Worm (Caenorhabditis elegans) whole organism, L1 larva: ENCODE data around the gene hlh-32.

Experiments
- C04F5.9 ChIP-seq: sonication (generic microtip); optimal IDR thresholded peaks from 2 replicates; lab custom pipeline; 2016; ENCODE audit warnings: missing genetic modification characterization, missing compliant biosample characterization
- C16A3.4 ChIP-seq: fragments of 150-350 bp; optimal IDR thresholded peaks from 2 replicates; lab custom pipeline; 2014; ENCODE audit warnings: missing biosample characterization, missing genetic modification characterization
- C34B4.2 ChIP-seq: sonication (generic microtip); optimal IDR thresholded peaks from 2 replicates; lab custom pipeline; 2017; ENCODE audit warnings: mild to moderate bottlenecking, missing genetic modification characterization, missing compliant biosample characterization
- Y116A8C.19 ChIP-seq: sonication (generic microtip); optimal IDR thresholded peaks from 2 replicates; lab custom pipeline; 2016; ENCODE audit warnings: missing compliant biosample characterization, missing genetic modification characterization, borderline replicate concordance
- aha-1 ChIP-seq: fragments of 150-350 bp; optimal IDR thresholded peaks from 2 replicates; lab custom pipeline; 2014; ENCODE audit warnings: missing biosample characterization, missing genetic modification characterization
- aly-2 ChIP-seq: fragments of 150-350 bp; optimal IDR thresholded peaks from 2 replicates; lab custom pipeline; 2014; ENCODE audit warnings: missing biosample characterization, missing genetic modification characterization
- ama-1 ChIP-seq: fragments of 150-350 bp; optimal IDR thresholded peaks from 2 replicates; lab custom pipeline; 2014
- blmp-1 ChIP-seq: fragments of 150-350 bp; optimal IDR thresholded peaks from 2 replicates; lab custom pipeline; 2014; ENCODE audit warnings: missing biosample characterization, missing genetic modification characterization
- ceh-90 ChIP-seq: sonication (generic microtip); optimal IDR thresholded peaks from 2 replicates; lab custom pipeline; 2016; ENCODE audit warnings: missing genetic modification characterization, missing compliant biosample characterization
- dsc-1 ChIP-seq: sonication (generic microtip); optimal IDR thresholded peaks from 2 replicates; lab custom pipeline; 2016; ENCODE audit warnings: mild to moderate bottlenecking, missing genetic modification characterization, missing compliant biosample characterization
- efl-1 ChIP-seq, 4 experiments: fragments of 150-350 bp; optimal IDR thresholded peaks in 3 of 4; peaks in 1 of 4; 1 replicate in 1 of 4; 2 replicates in 3 of 4; lab custom pipeline; 2014; ENCODE audit warnings: missing biosample characterization in 2 of 4, missing genetic modification characterization in 2 of 4, missing genetic modification reagents in 2 of 4
- efl-3 ChIP-seq: fragments of 200-800 bp; sonication (Bioruptor generic); optimal IDR thresholded peaks from 2 replicates; lab custom pipeline; 2018; ENCODE audit warnings: mild to moderate bottlenecking, missing genetic modification characterization, missing compliant biosample characterization
- elt-2 ChIP-seq: sonication (generic microtip); optimal IDR thresholded peaks from 2 replicates; lab custom pipeline; 2016; ENCODE audit warnings: missing genetic modification characterization, mild to moderate bottlenecking, inconsistent platforms, missing compliant biosample characterization, missing genetic modification reagents
- elt-3 ChIP-seq, 6 experiments: fragments of 150-350 bp in 1 of 6; sonication (generic microtip); optimal IDR thresholded peaks; 2 replicates each; lab custom pipeline; 2017 to 2018; ENCODE audit warnings: missing biosample characterization in 6 of 6, missing genetic modification characterization in 6 of 6, inconsistent platforms in 1 of 6
- ets-5 ChIP-seq: fragments of 200-800 bp; sonication (Bioruptor generic); IDR thresholded peaks from 2 replicates; pipeline ENCODE4 v1.3.6; 2022; ENCODE audit warnings: missing genetic modification characterization, missing compliant biosample characterization
- fkh-8 ChIP-seq: sonication (generic microtip); optimal IDR thresholded peaks from 2 replicates; lab custom pipeline; 2016; ENCODE audit warnings: mild to moderate bottlenecking, missing genetic modification characterization, missing compliant biosample characterization
- fos-1 ChIP-seq: fragments of 150-350 bp; optimal IDR thresholded peaks from 2 replicates; lab custom pipeline; 2014; ENCODE audit warnings: missing biosample characterization, missing genetic modification characterization
- isw-1 ChIP-seq: fragments of 200-800 bp; sonication (Bioruptor generic); IDR thresholded peaks from 2 replicates; pipeline ENCODE4 v1.3.6; 2022; ENCODE audit warnings: missing genetic modification characterization, missing compliant biosample characterization
- lin-14 ChIP-seq: fragments of 200-800 bp; sonication (Bioruptor generic); optimal IDR thresholded peaks from 2 replicates; lab custom pipeline; 2018; ENCODE audit warnings: mild to moderate bottlenecking, missing genetic modification characterization, moderate library complexity, missing compliant biosample characterization
- lin-15B ChIP-seq: fragments of 150-350 bp; sonication (generic microtip); optimal IDR thresholded peaks from 3 replicates; lab custom pipeline; 2014; ENCODE audit warnings: missing biosample characterization, missing genetic modification characterization
- lin-35 ChIP-seq, 2 experiments: fragments of 150-350 bp; optimal IDR thresholded peaks; 2 replicates each; lab custom pipeline; 2014; ENCODE audit warnings: missing biosample characterization in 2 of 2, missing genetic modification characterization in 2 of 2, missing genetic modification reagents in 2 of 2
- lsy-2 ChIP-seq, 2 experiments: fragments of 150-350 bp; optimal IDR thresholded peaks; 2 replicates each; lab custom pipeline; 2014; ENCODE audit warnings: missing biosample characterization in 2 of 2, missing genetic modification characterization in 2 of 2
- mdl-1 ChIP-seq, 2 experiments: fragments of 150-350 bp; optimal IDR thresholded peaks; 2 replicates each; lab custom pipeline; 2014 to 2017; ENCODE audit warnings: missing biosample characterization in 2 of 2, missing genetic modification characterization in 2 of 2, inconsistent platforms in 1 of 2
- mep-1 ChIP-seq: fragments of 150-350 bp; optimal IDR thresholded peaks from 2 replicates; lab custom pipeline; 2014; ENCODE audit warnings: missing biosample characterization, missing genetic modification characterization
- nhr-11 ChIP-seq: fragments of 150-350 bp; optimal IDR thresholded peaks from 2 replicates; lab custom pipeline; 2014; ENCODE audit warnings: missing biosample characterization, missing genetic modification characterization
- nhr-19 ChIP-seq: fragments of 200-800 bp; sonication (Bioruptor generic); conservative IDR thresholded peaks from 2 replicates; pipeline ENCODE4 v1.3.6; 2022; ENCODE audit warnings: missing genetic modification characterization, missing compliant biosample characterization
- nhr-20 ChIP-seq: sonication (generic microtip); optimal IDR thresholded peaks from 2 replicates; lab custom pipeline; 2016; ENCODE audit warnings: mild to moderate bottlenecking, missing genetic modification characterization, missing compliant biosample characterization
- nhr-237 ChIP-seq: fragments of 150-350 bp; optimal IDR thresholded peaks from 2 replicates; lab custom pipeline; 2014; ENCODE audit warnings: missing biosample characterization, missing genetic modification characterization
- nhr-71 ChIP-seq: sonication (generic microtip); optimal IDR thresholded peaks from 2 replicates; lab custom pipeline; 2016; ENCODE audit warnings: mild to moderate bottlenecking, missing genetic modification characterization, moderate library complexity, missing compliant biosample characterization
- nhr-76 ChIP-seq: sonication (generic microtip); optimal IDR thresholded peaks from 2 replicates; lab custom pipeline; 2017; ENCODE audit warnings: missing biosample characterization, missing genetic modification characterization
- nhr-77 ChIP-seq: fragments of 150-350 bp; optimal IDR thresholded peaks from 2 replicates; lab custom pipeline; 2014; ENCODE audit warnings: missing biosample characterization, missing genetic modification characterization
- nhr-84 ChIP-seq: sonication (generic microtip); optimal IDR thresholded peaks from 2 replicates; lab custom pipeline; 2017; ENCODE audit warnings: missing biosample characterization, missing genetic modification characterization
- nhr-90 ChIP-seq: sonication (generic microtip); optimal IDR thresholded peaks from 2 replicates; lab custom pipeline; 2016; ENCODE audit warnings: mild to moderate bottlenecking, missing genetic modification characterization, missing compliant biosample characterization; ENCODE audit not compliant: poor library complexity
- pqm-1 ChIP-seq: sonication (generic microtip); optimal IDR thresholded peaks from 3 replicates; lab custom pipeline; 2017; ENCODE audit warnings: missing biosample characterization, missing genetic modification characterization
- snpc-4 ChIP-seq: fragments of 150-350 bp; optimal IDR thresholded peaks from 2 replicates; lab custom pipeline; 2014; ENCODE audit warnings: missing biosample characterization, missing genetic modification characterization
- sptf-1 ChIP-seq: fragments of 150-350 bp; optimal IDR thresholded peaks from 2 replicates; lab custom pipeline; 2014; ENCODE audit warnings: missing biosample characterization, missing genetic modification characterization
- sup-37 ChIP-seq: fragments of 200-800 bp; sonication (Bioruptor generic); optimal IDR thresholded peaks from 2 replicates; lab custom pipeline; 2018; ENCODE audit warnings: mild to moderate bottlenecking, missing genetic modification characterization, missing compliant biosample characterization
- swsn-7 ChIP-seq: sonication (generic microtip); optimal IDR thresholded peaks from 2 replicates; lab custom pipeline; 2016; ENCODE audit warnings: missing genetic modification characterization, missing compliant biosample characterization
- unc-130 ChIP-seq: fragments of 150-350 bp; optimal IDR thresholded peaks from 2 replicates; lab custom pipeline; 2017; ENCODE audit warnings: missing biosample characterization, missing genetic modification characterization, inconsistent platforms
- unc-30 ChIP-seq: sonication (generic microtip); optimal IDR thresholded peaks from 2 replicates; lab custom pipeline; 2017; ENCODE audit warnings: missing biosample characterization, missing genetic modification characterization
- unc-62 ChIP-seq: fragments of 150-350 bp; optimal IDR thresholded peaks from 2 replicates; lab custom pipeline; 2014; ENCODE audit warnings: missing biosample characterization, missing genetic modification reagents, missing genetic modification characterization
- unc-86 ChIP-seq: sonication (generic microtip); optimal IDR thresholded peaks from 2 replicates; lab custom pipeline; 2016; ENCODE audit warnings: missing genetic modification characterization, missing compliant biosample characterization
- unc-98 ChIP-seq: fragments of 200-800 bp; sonication (Bioruptor generic); IDR thresholded peaks from 2 replicates; pipeline ENCODE4 v1.3.6; 2022; ENCODE audit warnings: missing genetic modification characterization, missing compliant biosample characterization
- vab-15 ChIP-seq: sonication (generic microtip); optimal IDR thresholded peaks from 2 replicates; lab custom pipeline; 2017; ENCODE audit warnings: missing genotype, mild to moderate bottlenecking, missing genetic modification characterization, missing compliant biosample characterization
- zag-1 ChIP-seq: fragments of 150-350 bp; optimal IDR thresholded peaks from 2 replicates; lab custom pipeline; 2014; ENCODE audit warnings: missing biosample characterization, missing genetic modification characterization
- ztf-11 ChIP-seq, 2 experiments: sonication (generic microtip); optimal IDR thresholded peaks; 2 replicates each; lab custom pipeline; 2016 to 2017; ENCODE audit warnings: missing genetic modification characterization in 2 of 2, missing biosample characterization in 1 of 2, missing compliant biosample characterization in 1 of 2

Gene hlh-32

DNA sequence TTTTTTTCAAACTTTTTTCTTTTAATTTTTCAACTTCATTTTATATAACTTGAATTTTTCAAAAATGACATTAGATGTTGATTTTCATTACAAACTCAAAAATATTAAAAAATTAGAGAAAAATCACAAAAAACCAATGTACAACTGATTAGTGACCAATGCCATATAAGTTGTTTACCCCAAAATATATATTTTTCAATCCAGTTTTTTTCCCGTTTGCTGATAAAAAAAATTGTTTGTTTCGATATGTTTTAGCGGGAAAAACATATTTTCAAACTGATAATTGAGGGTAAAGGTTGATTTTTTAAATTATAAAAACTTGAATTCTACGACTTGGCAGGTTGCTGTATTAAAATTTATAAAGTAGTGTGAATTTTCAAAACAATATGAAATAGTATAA lies 44.5 kb downstream of the hlh-32 start:
- TF ChIP-seq elt-2 (tag; lab: Kevin White, UChicago): peak; percentile 18
- no peak for TF ChIP-seq lin-35 (GFP tag; optimal IDR thresholded peaks at IDR 0.05; lab: Kevin White, UChicago)
- TF ChIP-seq efl-1 (optimal IDR thresholded peaks at IDR 0.05; lab: Kevin White, UChicago): no peak
- peak in 1 of 2 experiments; percentile 3 for TF ChIP-seq efl-1 (GFP tag; optimal IDR thresholded peaks at IDR 0.05 in 1 of 2; lab: Kevin White, UChicago)
- TF ChIP-seq dsc-1 (tag; lab: Kevin White, UChicago): no peak
- TF ChIP-seq unc-86 (tag; lab: Kevin White, UChicago): no peak
- TF ChIP-seq, all 84 proteins: peak for 2

DNA sequence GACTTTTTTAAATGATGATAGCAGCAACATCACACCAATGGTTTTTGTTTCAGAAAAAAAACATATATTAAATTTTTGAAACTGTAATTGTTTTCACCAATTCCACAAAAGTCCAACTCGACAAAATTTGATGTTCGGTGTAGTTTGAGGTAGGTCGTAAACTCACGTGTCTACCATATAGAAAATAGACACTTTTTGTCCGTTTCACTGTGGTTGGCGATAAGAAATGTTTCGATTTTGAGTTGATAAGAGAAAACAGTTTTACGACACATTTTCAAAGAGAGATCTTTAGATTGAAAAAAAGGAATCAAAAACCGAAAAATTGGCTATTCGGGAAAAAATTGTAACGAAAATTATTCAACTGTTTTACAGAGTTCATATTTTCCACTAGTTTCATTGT lies 46.2 kb downstream of the hlh-32 start:
- no peak for TF ChIP-seq pqm-1 (tag; lab: Kevin White, UChicago)
- TF ChIP-seq blmp-1 (tag; lab: Kevin White, UChicago): peak; percentile 72
- TF ChIP-seq lsy-2 (tag; optimal IDR thresholded peaks at IDR 0.05; lab: Kevin White, UChicago): peak in 1 of 2 experiments; percentile 24
- no peak for TF ChIP-seq dsc-1 (tag; lab: Kevin White, UChicago)
- no peak for TF ChIP-seq unc-130 (tag; lab: Kevin White, UChicago)
- no peak for TF ChIP-seq unc-98 (GFP tag; lab: Robert Waterston, UW)
- TF ChIP-seq nhr-11: no peak
- no peak for TF ChIP-seq isw-1 (GFP tag; lab: Robert Waterston, UW)
- TF ChIP-seq efl-1 (optimal IDR thresholded peaks at IDR 0.05; lab: Kevin White, UChicago): no peak
- peak in 1 of 2 experiments; percentile 64 for TF ChIP-seq efl-1 (GFP tag; optimal IDR thresholded peaks at IDR 0.05 in 1 of 2; lab: Kevin White, UChicago)
- peak in 2 of 6 experiments; percentile 6 to 82 for TF ChIP-seq elt-3 (tag; optimal IDR thresholded peaks at IDR 0.05; lab: Kevin White, UChicago)
- peak; percentile 67 for TF ChIP-seq nhr-20 (tag; lab: Kevin White, UChicago)
- no peak for TF ChIP-seq aly-2 (tag; lab: Kevin White, UChicago)
- no peak for TF ChIP-seq vab-15
- peak; percentile 14 for TF ChIP-seq nhr-71
- TF ChIP-seq elt-2 (tag; lab: Kevin White, UChicago): peak; percentile 84
- no peak for TF ChIP-seq nhr-77 (tag; lab: Kevin White, UChicago)
- peak; percentile 25 for TF ChIP-seq lin-14 (GFP tag; lab: Kevin White, UChicago)
- peak; percentile 21 for TF ChIP-seq nhr-90 (tag; lab: Kevin White, UChicago)
- TF ChIP-seq lin-35 (GFP tag; optimal IDR thresholded peaks at IDR 0.05; lab: Kevin White, UChicago): peak in 1 of 2 experiments; percentile 23
- peak in 1 of 2 experiments; percentile 65 for TF ChIP-seq mdl-1 (tag; optimal IDR thresholded peaks at IDR 0.05; lab: Kevin White, UChicago)
- no peak for TF ChIP-seq fos-1

DNA sequence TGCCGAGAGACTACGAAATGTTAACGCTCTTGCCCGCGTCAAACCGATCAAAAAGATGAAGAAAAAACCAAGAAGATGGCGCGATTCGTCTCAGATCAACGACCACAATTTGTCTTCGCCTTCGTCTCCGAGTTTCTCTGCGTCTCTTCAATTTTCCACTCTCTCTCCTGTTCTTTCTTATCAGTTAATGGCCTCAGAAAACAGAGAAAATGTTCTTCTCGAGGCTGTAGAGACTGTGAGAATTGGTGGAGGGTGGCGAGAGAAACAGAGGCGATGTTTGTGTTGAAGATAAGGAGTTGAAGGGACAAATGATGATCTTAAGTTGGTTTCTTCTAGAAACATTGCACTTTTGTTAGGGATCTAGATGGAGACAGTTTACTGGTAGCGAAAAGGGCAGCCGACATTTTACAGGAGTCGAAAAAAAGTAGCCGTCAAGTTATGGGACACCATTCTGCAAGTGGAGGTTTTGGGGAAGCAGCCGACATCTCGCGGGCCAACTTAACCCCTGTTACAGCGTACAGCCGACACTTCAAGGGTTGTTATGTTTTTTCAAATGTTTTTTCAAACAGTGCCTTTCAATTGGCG lies 48.7 kb downstream of the hlh-32 start:
- TF ChIP-seq unc-130 (tag; lab: Kevin White, UChicago) (peak; percentile 21), nhr-76 (tag; lab: Kevin White, UChicago) (no peak), nhr-237 (peak; percentile 47), zag-1 (tag; lab: Kevin White, UChicago) (no peak), sup-37 (GFP tag; lab: Kevin White, UChicago) (no peak), efl-3 (no peak), C16A3.4 (tag; lab: Kevin White, UChicago) (peak; percentile 50), C34B4.2 (tag; lab: Kevin White, UChicago) (no peak), mep-1 (peak; percentile 30), unc-62 (no peak), nhr-90 (tag; lab: Kevin White, UChicago) (peak; percentile 88), ets-5 (GFP tag; lab: Robert Waterston, UW) (no peak), unc-86 (tag; lab: Kevin White, UChicago) (no peak), C04F5.9 (no peak), Y116A8C.19 (no peak), sptf-1 (no peak), nhr-19 (GFP tag; lab: Robert Waterston, UW) (peak; percentile 85), nhr-11 (no peak), unc-98 (GFP tag; lab: Robert Waterston, UW) (no peak), snpc-4 (peak; percentile 91), lin-15B (tag; lab: Kevin White, UChicago) (no peak), nhr-20 (tag; lab: Kevin White, UChicago) (peak; percentile 97), lsy-2 (tag; optimal IDR thresholded peaks at IDR 0.05; lab: Kevin White, UChicago) (peak; percentile 48 to 66), fkh-8 (tag; lab: Kevin White, UChicago) (no peak), unc-30 (no peak), aha-1 (tag; lab: Kevin White, UChicago) (no peak), lin-14 (GFP tag; lab: Kevin White, UChicago) (peak; percentile 92), pqm-1 (tag; lab: Kevin White, UChicago) (no peak), ceh-90 (tag; lab: Kevin White, UChicago) (no peak), nhr-84 (tag; lab: Kevin White, UChicago) (no peak), swsn-7 (tag; lab: Kevin White, UChicago) (peak; percentile 41), lin-35 (GFP tag; optimal IDR thresholded peaks at IDR 0.05; lab: Kevin White, UChicago) (peak in 1 of 2 experiments; percentile 68), ama-1 (lab: Kevin White, UChicago) (no peak), ztf-11 (tag; optimal IDR thresholded peaks at IDR 0.05; lab: Kevin White, UChicago) (no peak)
